Fruit fly (Drosophila melanogaster): ENCODE measurements around the gene Ets97D.

Gene Ets97D

DNA sequence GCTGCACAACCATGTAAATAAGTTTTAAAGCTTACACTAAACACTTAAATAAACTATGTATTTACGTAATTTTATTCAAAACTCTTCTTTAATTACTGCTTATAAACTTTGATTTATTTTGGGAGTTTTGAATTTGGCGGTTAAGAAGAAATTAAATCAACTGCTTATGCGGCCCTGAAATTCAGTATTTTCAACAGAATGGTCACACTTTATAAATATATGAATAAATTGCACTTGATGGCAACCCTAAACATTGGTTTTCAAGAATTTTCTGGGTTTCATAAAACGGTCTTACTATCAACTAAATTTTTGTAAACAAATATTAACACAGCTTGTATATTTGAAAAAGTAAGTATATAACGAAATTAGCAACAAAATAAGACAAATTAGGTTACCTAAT is 32.5 kb upstream of the Ets97D start, which contains the start of gene CG14252:
Gene CG14252 (plus strand): TSS at position 302 of the 400 bp plus-strand sequence.
- TF ChIP-seq kay (GFP tag; ENCODE audit: borderline replicate concordance) (peak; percentile 84), toe (GFP tag; optimal IDR thresholded peaks at IDR 0.05) (no peak), ovo (GFP tag; optimal IDR thresholded peaks at IDR 0.05) (no peak), CG5204 (GFP tag; optimal IDR thresholded peaks at IDR 0.05) (no peak), CG12768 (GFP tag; optimal IDR thresholded peaks at IDR 0.05) (no peak), pad (GFP tag; optimal IDR thresholded peaks at IDR 0.05) (no peak), CG1620 (GFP tag; optimal IDR thresholded peaks at IDR 0.05) (no peak), Clk (GFP tag; optimal IDR thresholded peaks at IDR 0.05) (no peak), CG11617 (GFP tag; optimal IDR thresholded peaks at IDR 0.05) (no peak), Hr96 (GFP tag; optimal IDR thresholded peaks at IDR 0.05) (no peak), Crg-1 (GFP tag; optimal IDR thresholded peaks at IDR 0.05) (no peak), CG33017 (tag; optimal IDR thresholded peaks at IDR 0.05) (no peak), cic (GFP tag; optimal IDR thresholded peaks at IDR 0.05) (peak; percentile 16), Mnt (GFP tag; optimal IDR thresholded peaks at IDR 0.05) (no peak), CG7045 (GFP tag; optimal IDR thresholded peaks at IDR 0.05) (no peak), CG14711 (tag; optimal IDR thresholded peaks at IDR 0.05) (peak; percentile 98), bab1 (GFP tag; optimal IDR thresholded peaks at IDR 0.05) (peak; percentile 64), cnc (optimal IDR thresholded peaks at IDR 0.05) (no peak), tj (GFP tag; optimal IDR thresholded peaks at IDR 0.05) (no peak), CG7101 (tag; optimal IDR thresholded peaks at IDR 0.05) (peak; percentile 18)

DNA sequence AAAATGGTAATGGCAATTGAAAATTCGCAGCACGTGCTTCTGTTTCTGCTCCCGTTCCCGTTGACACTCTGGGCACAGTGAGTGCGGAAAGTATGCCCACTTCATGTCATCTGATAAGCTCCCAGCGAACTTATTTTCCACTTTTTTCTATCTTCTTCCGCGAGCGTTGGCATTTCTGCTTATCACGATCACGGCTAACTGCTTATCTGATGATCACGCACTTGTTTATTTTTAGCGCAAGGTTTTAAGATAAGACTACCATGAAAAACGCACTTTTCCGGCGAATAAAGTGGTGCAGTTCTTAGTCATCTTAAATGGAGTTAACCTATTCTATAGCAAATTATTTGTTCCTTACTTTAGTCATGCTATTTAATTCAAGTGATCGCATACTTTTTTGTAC is 24.7 kb upstream of the Ets97D start:
- no peak for TF ChIP-seq CG33017 (tag; optimal IDR thresholded peaks at IDR 0.05)
- no peak for TF ChIP-seq toe (GFP tag; optimal IDR thresholded peaks at IDR 0.05)
- peak; percentile 40 for TF ChIP-seq CG5204 (GFP tag; optimal IDR thresholded peaks at IDR 0.05)

dm6 chr3R:26936501-26936900 is 23.8 kb upstream of the Ets97D start:
- TF ChIP-seq CG7045 (GFP tag; optimal IDR thresholded peaks at IDR 0.05) (no peak), CG14711 (tag; optimal IDR thresholded peaks at IDR 0.05) (no peak), Hr96 (GFP tag; optimal IDR thresholded peaks at IDR 0.05) (no peak), Mnt (GFP tag; optimal IDR thresholded peaks at IDR 0.05) (no peak)

DNA sequence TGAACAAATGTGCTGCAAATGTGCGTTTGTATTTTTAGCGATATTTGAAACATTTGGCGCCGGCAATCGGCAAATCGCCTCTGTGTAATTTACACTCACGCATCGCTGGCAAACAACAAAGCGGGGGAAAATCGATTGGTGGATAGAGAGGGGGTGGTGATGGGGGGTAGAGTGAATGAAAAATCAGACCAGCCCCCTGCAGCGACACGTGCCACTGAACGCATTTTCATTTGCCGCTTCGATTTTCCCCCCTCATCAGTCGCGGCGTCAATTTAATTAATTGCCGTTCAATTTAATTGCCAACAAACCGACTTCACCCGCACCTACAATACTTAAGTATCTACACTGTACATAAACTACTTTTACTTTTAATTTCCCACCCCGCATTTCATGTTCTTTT is 22.7 kb upstream of the Ets97D start:
- no peak for TF ChIP-seq CG5204 (GFP tag; optimal IDR thresholded peaks at IDR 0.05)
- no peak for TF ChIP-seq Clk (GFP tag; optimal IDR thresholded peaks at IDR 0.05)
- TF ChIP-seq Hr96 (GFP tag; optimal IDR thresholded peaks at IDR 0.05) = no peak
- no peak for TF ChIP-seq cic (GFP tag; optimal IDR thresholded peaks at IDR 0.05)
- no peak for TF ChIP-seq kay (GFP tag; ENCODE audit: borderline replicate concordance)
- TF ChIP-seq cnc (optimal IDR thresholded peaks at IDR 0.05) = no peak
- no peak for TF ChIP-seq bab1 (GFP tag; optimal IDR thresholded peaks at IDR 0.05)
- TF ChIP-seq CG12768 (GFP tag; optimal IDR thresholded peaks at IDR 0.05) = no peak

dm6 chr3R:26934523-26934922 is 21.8 kb upstream of the Ets97D start:
- TF ChIP-seq pad (GFP tag; optimal IDR thresholded peaks at IDR 0.05) = no peak
- no peak for TF ChIP-seq Crg-1 (GFP tag; optimal IDR thresholded peaks at IDR 0.05)
- no peak for TF ChIP-seq CG7045 (GFP tag; optimal IDR thresholded peaks at IDR 0.05)
- TF ChIP-seq cnc (optimal IDR thresholded peaks at IDR 0.05) = no peak
- TF ChIP-seq CG5204 (GFP tag; optimal IDR thresholded peaks at IDR 0.05) = no peak
- no peak for TF ChIP-seq CG12768 (GFP tag; optimal IDR thresholded peaks at IDR 0.05)
- TF ChIP-seq ovo (GFP tag; optimal IDR thresholded peaks at IDR 0.05) = no peak
- no peak for TF ChIP-seq toe (GFP tag; optimal IDR thresholded peaks at IDR 0.05)
- TF ChIP-seq Clk (GFP tag; optimal IDR thresholded peaks at IDR 0.05) = no peak
- no peak for TF ChIP-seq bab1 (GFP tag; optimal IDR thresholded peaks at IDR 0.05)
- TF ChIP-seq CG14711 (tag; optimal IDR thresholded peaks at IDR 0.05) = no peak
- no peak for TF ChIP-seq CG33017 (tag; optimal IDR thresholded peaks at IDR 0.05)
- no peak for TF ChIP-seq kay (GFP tag; ENCODE audit: borderline replicate concordance)
- TF ChIP-seq Mnt (GFP tag; optimal IDR thresholded peaks at IDR 0.05) = no peak
- TF ChIP-seq CG1620 (GFP tag; optimal IDR thresholded peaks at IDR 0.05) = no peak
- no peak for TF ChIP-seq CG11617 (GFP tag; optimal IDR thresholded peaks at IDR 0.05)
- no peak for TF ChIP-seq Hr96 (GFP tag; optimal IDR thresholded peaks at IDR 0.05)
- TF ChIP-seq CG7101 (tag; optimal IDR thresholded peaks at IDR 0.05) = no peak

- TF ChIP-seq CG33017 (tag; optimal IDR thresholded peaks at IDR 0.05) (no peak), CG7101 (tag; optimal IDR thresholded peaks at IDR 0.05) (no peak), pad (GFP tag; optimal IDR thresholded peaks at IDR 0.05) (no peak)
These were observed 21.2 kb upstream of the Ets97D start for dm6 chr3R:26933885-26934284.

DNA sequence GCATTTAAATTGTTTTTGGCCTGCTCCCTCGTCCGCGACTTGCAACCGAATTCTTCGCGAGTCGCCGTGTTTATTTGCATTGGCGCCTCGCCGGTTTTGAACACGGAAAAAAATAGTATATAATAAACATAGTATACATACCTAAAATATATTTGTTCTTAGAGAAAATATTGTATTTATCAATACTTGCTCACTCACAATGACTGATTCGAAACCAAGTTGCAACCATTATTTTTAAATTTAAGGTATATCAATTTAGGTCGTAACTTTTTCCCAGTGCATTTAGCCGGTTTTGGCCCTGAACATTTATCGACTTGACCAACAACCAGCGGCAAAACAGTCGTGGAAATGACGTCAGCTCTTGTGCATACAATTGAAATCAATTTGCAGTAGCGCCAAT is 15.7 kb upstream of the Ets97D start:
- TF ChIP-seq Hr96 (GFP tag; optimal IDR thresholded peaks at IDR 0.05) (no peak), toe (GFP tag; optimal IDR thresholded peaks at IDR 0.05) (no peak), CG11617 (GFP tag; optimal IDR thresholded peaks at IDR 0.05) (no peak), Crg-1 (GFP tag; optimal IDR thresholded peaks at IDR 0.05) (no peak), CG12768 (GFP tag; optimal IDR thresholded peaks at IDR 0.05) (no peak), CG7045 (GFP tag; optimal IDR thresholded peaks at IDR 0.05) (peak; percentile 35), CG14711 (tag; optimal IDR thresholded peaks at IDR 0.05) (peak; percentile 18), CG1620 (GFP tag; optimal IDR thresholded peaks at IDR 0.05) (no peak), Mnt (GFP tag; optimal IDR thresholded peaks at IDR 0.05) (no peak), kay (GFP tag; ENCODE audit: borderline replicate concordance) (no peak), tj (GFP tag; optimal IDR thresholded peaks at IDR 0.05) (peak; percentile 21), Clk (GFP tag; optimal IDR thresholded peaks at IDR 0.05) (no peak), pad (GFP tag; optimal IDR thresholded peaks at IDR 0.05) (no peak), cnc (optimal IDR thresholded peaks at IDR 0.05) (no peak), CG33017 (tag; optimal IDR thresholded peaks at IDR 0.05) (peak; percentile 24), CG5204 (GFP tag; optimal IDR thresholded peaks at IDR 0.05) (no peak), CG7101 (tag; optimal IDR thresholded peaks at IDR 0.05) (no peak), bab1 (GFP tag; optimal IDR thresholded peaks at IDR 0.05) (peak; percentile 56), cic (GFP tag; optimal IDR thresholded peaks at IDR 0.05) (no peak), ovo (GFP tag; optimal IDR thresholded peaks at IDR 0.05) (no peak)

All from whole organism, adult.